Fruit fly (Drosophila melanogaster) S2 (cell line): Measurements from ENCODE around the gene CG12009.

ENCODE experiments used
- CG8478 ChIP-seq: fragments of >200 bp; optimal IDR thresholded peaks from 2 replicates; lab custom pipeline; 2018
- CTCF ChIP-seq, 2 experiments: fragments of >200 bp; optimal IDR thresholded peaks; 2 replicates each; lab custom pipeline; 2018

- TF ChIP-seq CG8478 (no peak), CTCF (optimal IDR thresholded peaks at IDR 0.05; lab: Kevin White, UChicago) (no peak)
Observed at dm6 chr3L:3335688-3336087, 44.4 kb downstream of the CG12009 start, which contains the start of gene Drsl1.
